Worm (Caenorhabditis elegans) whole organism, L3 larva: ENCODE results near the gene C08B6.2.

Experiments
- R02D3.7 ChIP-seq: fragments of 150-350 bp; optimal IDR thresholded peaks from 2 replicates; lab custom pipeline; 2014; ENCODE audit warnings: missing biosample characterization, missing genetic modification characterization
- ZK546.5 ChIP-seq: sonication (generic microtip); optimal IDR thresholded peaks from 2 replicates; lab custom pipeline; 2017; ENCODE audit warnings: missing biosample characterization, missing genetic modification characterization
- aly-2 ChIP-seq: fragments of 150-350 bp; optimal IDR thresholded peaks from 2 replicates; lab custom pipeline; 2014; ENCODE audit warnings: missing biosample characterization, missing genetic modification characterization
- ceh-16 ChIP-seq: sonication (generic microtip); optimal IDR thresholded peaks from 2 replicates; lab custom pipeline; 2017; ENCODE audit warnings: missing biosample characterization, missing genetic modification characterization
- ceh-82 ChIP-seq: fragments of 150-350 bp; optimal IDR thresholded peaks from 2 replicates; lab custom pipeline; 2014; ENCODE audit warnings: missing biosample characterization, missing genetic modification characterization
- ceh-9 ChIP-seq: sonication (generic microtip); optimal IDR thresholded peaks from 2 replicates; lab custom pipeline; 2018; ENCODE audit warnings: missing biosample characterization, missing genetic modification characterization
- daf-12 ChIP-seq: fragments of 150-350 bp; optimal IDR thresholded peaks from 2 replicates; lab custom pipeline; 2014; ENCODE audit warnings: missing biosample characterization, missing genetic modification reagents, missing genetic modification characterization
- egl-27 ChIP-seq: sonication (generic microtip); optimal IDR thresholded peaks from 4 replicates; lab custom pipeline; 2017; ENCODE audit warnings: missing biosample characterization, missing genetic modification reagents, missing genetic modification characterization
- egl-5 ChIP-seq: fragments of 150-350 bp; optimal IDR thresholded peaks from 2 replicates; lab custom pipeline; 2017; ENCODE audit warnings: missing biosample characterization, missing genetic modification reagents, missing genetic modification characterization, inconsistent platforms
- elt-1 ChIP-seq: fragments of 150-350 bp; optimal IDR thresholded peaks from 2 replicates; lab custom pipeline; 2014; ENCODE audit warnings: missing biosample characterization, missing genetic modification characterization
- elt-2 ChIP-seq: sonication (generic microtip); optimal IDR thresholded peaks from 2 replicates; lab custom pipeline; 2016; ENCODE audit warnings: missing genetic modification reagents, mild to moderate bottlenecking, missing genetic modification characterization, missing compliant biosample characterization
- eor-1 ChIP-seq, 2 experiments: fragments of 150-350 bp; optimal IDR thresholded peaks; 2 replicates each; lab custom pipeline; 2014 to 2018; ENCODE audit warnings: missing biosample characterization in 2 of 2, missing genetic modification characterization in 2 of 2
- fkh-10 ChIP-seq: sonication (generic microtip); optimal IDR thresholded peaks from 2 replicates; lab custom pipeline; 2017; ENCODE audit warnings: missing biosample characterization, missing genetic modification reagents, missing genetic modification characterization
- fkh-2 ChIP-seq: fragments of 150-350 bp; optimal IDR thresholded peaks from 2 replicates; lab custom pipeline; 2014; ENCODE audit warnings: missing biosample characterization, missing genetic modification reagents, missing genetic modification characterization
- hmg-11 ChIP-seq: sonication (generic microtip); optimal IDR thresholded peaks from 2 replicates; lab custom pipeline; 2016; ENCODE audit warnings: missing genetic modification characterization, missing compliant biosample characterization
- jun-1 ChIP-seq: fragments of 150-350 bp; optimal IDR thresholded peaks from 2 replicates; lab custom pipeline; 2014; ENCODE audit warnings: missing biosample characterization, missing genetic modification reagents, missing genetic modification characterization
- lin-39 ChIP-seq: fragments of 150-350 bp; optimal IDR thresholded peaks from 2 replicates; lab custom pipeline; 2018; ENCODE audit warnings: missing biosample characterization, missing genetic modification reagents, missing genetic modification characterization
- mdl-1 ChIP-seq: fragments of 150-350 bp; optimal IDR thresholded peaks from 2 replicates; lab custom pipeline; 2014; ENCODE audit warnings: missing biosample characterization, missing genetic modification characterization
- nfya-1 ChIP-seq: sonication (generic microtip); optimal IDR thresholded peaks from 2 replicates; lab custom pipeline; 2017; ENCODE audit warnings: missing genetic modification characterization, mild to moderate bottlenecking, missing compliant biosample characterization, antibody characterized with exemption, moderate library complexity; ENCODE audit not compliant: insufficient read depth
- nhr-11 ChIP-seq: fragments of 150-350 bp; optimal IDR thresholded peaks from 2 replicates; lab custom pipeline; 2014; ENCODE audit warnings: missing biosample characterization, missing genetic modification characterization
- nhr-12 ChIP-seq: fragments of 150-350 bp; optimal IDR thresholded peaks from 2 replicates; lab custom pipeline; 2014; ENCODE audit warnings: missing biosample characterization, missing genetic modification characterization
- nhr-23 ChIP-seq: fragments of 150-350 bp; optimal IDR thresholded peaks from 2 replicates; lab custom pipeline; 2014; ENCODE audit warnings: missing biosample characterization, missing genetic modification reagents, missing genetic modification characterization
- nhr-237 ChIP-seq: fragments of 150-350 bp; optimal IDR thresholded peaks from 2 replicates; lab custom pipeline; 2014; ENCODE audit warnings: missing biosample characterization, missing genetic modification characterization
- nhr-43 ChIP-seq: sonication (generic microtip); optimal IDR thresholded peaks from 2 replicates; lab custom pipeline; 2016; ENCODE audit warnings: mild to moderate bottlenecking, missing genetic modification characterization, missing compliant biosample characterization; ENCODE audit not compliant: poor library complexity, severe bottlenecking
- nhr-76 ChIP-seq: fragments of 150-350 bp; sonication (generic microtip); optimal IDR thresholded peaks from 5 replicates; lab custom pipeline; 2014; ENCODE audit warnings: missing biosample characterization, missing genetic modification characterization
- nhr-77 ChIP-seq: fragments of 150-350 bp; optimal IDR thresholded peaks from 2 replicates; lab custom pipeline; 2014; ENCODE audit warnings: missing biosample characterization, missing genetic modification characterization
- pha-4 ChIP-seq: fragments of 150-350 bp; optimal IDR thresholded peaks from 2 replicates; lab custom pipeline; 2014; ENCODE audit warnings: missing biosample characterization, missing genetic modification reagents, missing genetic modification characterization
- pqm-1 ChIP-seq: fragments of 150-350 bp; optimal IDR thresholded peaks from 2 replicates; lab custom pipeline; 2017; ENCODE audit warnings: missing biosample characterization, missing genetic modification characterization, inconsistent platforms
- sea-2 ChIP-seq: fragments of 150-350 bp; sonication (generic microtip); optimal IDR thresholded peaks from 4 replicates; lab custom pipeline; 2014; ENCODE audit warnings: missing biosample characterization, missing genetic modification reagents, missing genetic modification characterization
- skn-1 ChIP-seq: fragments of 150-350 bp; optimal IDR thresholded peaks from 2 replicates; lab custom pipeline; 2014; ENCODE audit warnings: missing biosample characterization, missing genetic modification characterization
- snpc-4 ChIP-seq: fragments of 150-350 bp; optimal IDR thresholded peaks from 2 replicates; lab custom pipeline; 2014; ENCODE audit warnings: missing biosample characterization, missing genetic modification characterization
- tbx-2 ChIP-seq: sonication (generic microtip); optimal IDR thresholded peaks from 2 replicates; lab custom pipeline; 2016; ENCODE audit warnings: mild to moderate bottlenecking, missing genetic modification characterization, missing compliant biosample characterization
- unc-39 ChIP-seq: sonication (generic microtip); optimal IDR thresholded peaks from 4 replicates; lab custom pipeline; 2017; ENCODE audit warnings: missing biosample characterization, missing genetic modification characterization
- unc-62 ChIP-seq: fragments of 150-350 bp; sonication (generic microtip); optimal IDR thresholded peaks from 4 replicates; lab custom pipeline; 2014; ENCODE audit warnings: missing biosample characterization, missing genetic modification reagents, missing genetic modification characterization
- zag-1 ChIP-seq: fragments of 150-350 bp; optimal IDR thresholded peaks from 2 replicates; lab custom pipeline; 2014; ENCODE audit warnings: missing biosample characterization, missing genetic modification characterization
- ztf-11 ChIP-seq: fragments of 150-350 bp; optimal IDR thresholded peaks from 2 replicates; lab custom pipeline; 2014; ENCODE audit warnings: missing biosample characterization, missing genetic modification characterization
- ztf-4 ChIP-seq: fragments of 150-350 bp; optimal IDR thresholded peaks from 2 replicates; lab custom pipeline; 2014; ENCODE audit warnings: missing biosample characterization, missing genetic modification characterization

C08B6.2 gene

ce11 chrV:10090461-10090860, 15.1 kb upstream of the C08B6.2 start, which contains the start of gene R04B5.7:
R04B5.7 (minus strand) TSS chrV:10090561.
- no peak for TF ChIP-seq pqm-1
- no peak for TF ChIP-seq nhr-237
- no peak for TF ChIP-seq ztf-11 (tag; lab: Kevin White, UChicago)
- TF ChIP-seq mdl-1 (tag; lab: Kevin White, UChicago), result no peak
- TF ChIP-seq ceh-82 (tag; lab: Kevin White, UChicago), result no peak
- TF ChIP-seq elt-2 (tag; lab: Kevin White, UChicago), result no peak
- TF ChIP-seq aly-2, result no peak
- no peak for TF ChIP-seq sea-2 (GFP tag; lab: Kevin White, UChicago)
- TF ChIP-seq skn-1 (tag; lab: Kevin White, UChicago), result no peak
- no peak for TF ChIP-seq eor-1 (tag; optimal IDR thresholded peaks at IDR 0.05; lab: Kevin White, UChicago)
- TF ChIP-seq snpc-4, result no peak
- no peak for TF ChIP-seq nfya-1 (tag; lab: Kevin White, UChicago)
- TF ChIP-seq elt-1 (tag; lab: Kevin White, UChicago), result no peak
- TF ChIP-seq nhr-77 (tag; lab: Kevin White, UChicago), result no peak
- TF ChIP-seq ceh-16 (tag; lab: Kevin White, UChicago), result no peak
- no peak for TF ChIP-seq unc-62 (GFP tag; lab: Kevin White, UChicago)
- no peak for TF ChIP-seq jun-1 (tag; lab: Kevin White, UChicago)
- TF ChIP-seq nhr-76, result no peak
- no peak for TF ChIP-seq tbx-2
- no peak for TF ChIP-seq lin-39 (tag; lab: Kevin White, UChicago)

- TF ChIP-seq egl-27 (no peak), egl-5 (tag; lab: Kevin White, UChicago) (no peak), R02D3.7 (tag; lab: Kevin White, UChicago) (no peak), ceh-9 (tag; lab: Kevin White, UChicago) (no peak), ztf-11 (tag; lab: Kevin White, UChicago) (no peak), nhr-43 (tag; lab: Kevin White, UChicago) (no peak), nhr-12 (tag; lab: Kevin White, UChicago) (no peak), pqm-1 (no peak), nfya-1 (tag; lab: Kevin White, UChicago) (no peak), hmg-11 (tag; lab: Kevin White, UChicago) (no peak), nhr-237 (no peak), ztf-4 (no peak), zag-1 (tag; lab: Kevin White, UChicago) (no peak), snpc-4 (no peak)
Observed at ce11 chrV:10091152-10091551, 14.4 kb upstream of the C08B6.2 start, which contains the start of gene R04B5.11. R04B5.11 (minus strand) TSS chrV:10091252.

ce11 chrV:10094374-10094773, 11.1 kb upstream of the C08B6.2 start, which contains the start of gene srd-49:
srd-49 (plus strand) TSS chrV:10094674.
- TF ChIP-seq ZK546.5 (tag; lab: Kevin White, UChicago), result no peak
- TF ChIP-seq ceh-9 (tag; lab: Kevin White, UChicago), result no peak
- TF ChIP-seq jun-1 (tag; lab: Kevin White, UChicago), result no peak
- TF ChIP-seq ceh-16 (tag; lab: Kevin White, UChicago), result no peak
- TF ChIP-seq daf-12 (tag; lab: Kevin White, UChicago), result no peak
- TF ChIP-seq nhr-237, result no peak
- TF ChIP-seq fkh-2, result no peak
- TF ChIP-seq zag-1 (tag; lab: Kevin White, UChicago), result no peak
- no peak for TF ChIP-seq pha-4 (tag; lab: Kevin White, UChicago)
- no peak for TF ChIP-seq elt-2 (tag; lab: Kevin White, UChicago)
- TF ChIP-seq nhr-23 (tag; lab: Kevin White, UChicago), result no peak
- no peak for TF ChIP-seq ceh-82 (tag; lab: Kevin White, UChicago)
- no peak for TF ChIP-seq unc-39
- no peak for TF ChIP-seq fkh-10 (GFP tag; lab: Kevin White, UChicago)
- no peak for TF ChIP-seq eor-1 (tag; optimal IDR thresholded peaks at IDR 0.05; lab: Kevin White, UChicago)
- no peak for TF ChIP-seq egl-27
- TF ChIP-seq nhr-11 (tag; lab: Kevin White, UChicago), result no peak
- TF ChIP-seq hmg-11 (tag; lab: Kevin White, UChicago), result no peak
- no peak for TF ChIP-seq nhr-43 (tag; lab: Kevin White, UChicago)
- TF ChIP-seq nfya-1 (tag; lab: Kevin White, UChicago), result no peak
- TF ChIP-seq, all 47 proteins: peak for 0
